Fruit fly (Drosophila melanogaster): ENCODE data around the gene CG5478.

Gene CG5478

dm6 chr3R:15947605-15948004, 14.1 kb upstream of the CG5478 start (continued):
- no peak for TF ChIP-seq maf-S (GFP tag; optimal IDR thresholded peaks at IDR 0.05)
- no peak for TF ChIP-seq sd (tag; optimal IDR thresholded peaks at IDR 0.05)
- no peak for TF ChIP-seq CG8359 (GFP tag; optimal IDR thresholded peaks at IDR 0.05; ENCODE audit: borderline replicate concordance)
- peak; percentile 8 for TF ChIP-seq CG13894 (tag; optimal IDR thresholded peaks at IDR 0.05)
- no peak for TF ChIP-seq ind (GFP tag; optimal IDR thresholded peaks at IDR 0.05)
- TF ChIP-seq CG9932 (GFP tag; IDR thresholded peaks at IDR 0.05): peak; percentile 44; the same call in 1 of the 2 replicates
- no peak for TF ChIP-seq prd (optimal IDR thresholded peaks at IDR 0.05)
- TF ChIP-seq prd (GFP tag; IDR thresholded peaks at IDR 0.05): no peak
- no peak for TF ChIP-seq Asciz (GFP tag; optimal IDR thresholded peaks at IDR 0.05)
- TF ChIP-seq CG11696 (GFP tag; IDR thresholded peaks at IDR 0.05): no peak
- no peak for TF ChIP-seq Lpt (GFP tag; optimal IDR thresholded peaks at IDR 0.05)
- TF ChIP-seq Dll (GFP tag; IDR thresholded peaks at IDR 0.05; ENCODE audit: partially characterized antibody): no peak
- TF ChIP-seq CG4854 (GFP tag; optimal IDR thresholded peaks at IDR 0.05): no peak
- TF ChIP-seq Gsc (GFP tag; IDR thresholded peaks at IDR 0.05): no peak
- TF ChIP-seq pfk (GFP tag; optimal IDR thresholded peaks at IDR 0.05): no peak
- TF ChIP-seq CG10366 (GFP tag; IDR thresholded peaks at IDR 0.05): no peak
- TF ChIP-seq sens (GFP tag): no peak
- no peak for TF ChIP-seq Atf3 (GFP tag; optimal IDR thresholded peaks at IDR 0.05)
- no peak for TF ChIP-seq Stat92E (GFP tag; optimal IDR thresholded peaks at IDR 0.05)
- TF ChIP-seq CG12299 (tag; optimal IDR thresholded peaks at IDR 0.05): no peak
- no peak for TF ChIP-seq her (GFP tag; optimal IDR thresholded peaks at IDR 0.05)
- TF ChIP-seq psq (GFP tag; optimal IDR thresholded peaks at IDR 0.05): no peak
- TF ChIP-seq CG1832 (GFP tag; optimal IDR thresholded peaks at IDR 0.05): no peak
- peak; percentile 57; the same call in 1 of the 3 replicates for TF ChIP-seq Dbx (GFP tag; IDR thresholded peaks at IDR 0.05)
- no peak for TF ChIP-seq sqz (GFP tag; optimal IDR thresholded peaks at IDR 0.05)
- TF ChIP-seq Jarid2 (GFP tag; optimal IDR thresholded peaks at IDR 0.05): no peak
- no peak for TF ChIP-seq shn (GFP tag; optimal IDR thresholded peaks at IDR 0.05)
- no peak for TF ChIP-seq ara (GFP tag; IDR thresholded peaks at IDR 0.05)
- TF ChIP-seq ase (GFP tag; IDR thresholded peaks at IDR 0.05): no peak
- no peak for TF ChIP-seq hbn (GFP tag; IDR thresholded peaks at IDR 0.05; ENCODE audit: partially characterized antibody)
- TF ChIP-seq Sox100B (GFP tag; optimal IDR thresholded peaks at IDR 0.05): no peak
- TF ChIP-seq CG2875 (GFP tag; optimal IDR thresholded peaks at IDR 0.05): no peak
- TF ChIP-seq Spps (tag; optimal IDR thresholded peaks at IDR 0.05): no peak
- TF ChIP-seq CG1024 (GFP tag; IDR thresholded peaks at IDR 0.05): no peak
- peak; percentile 44 for TF ChIP-seq Ptx1 (GFP tag; IDR thresholded peaks at IDR 0.05)
- no peak for TF ChIP-seq CG2202 (tag; optimal IDR thresholded peaks at IDR 0.05)
- no peak for TF ChIP-seq NfI (GFP tag; optimal IDR thresholded peaks at IDR 0.05)
- no peak for TF ChIP-seq Chrac-16 (GFP tag; optimal IDR thresholded peaks at IDR 0.05)
- TF ChIP-seq CG3281 (GFP tag; optimal IDR thresholded peaks at IDR 0.05): no peak
- no peak for TF ChIP-seq CG17829 (tag; optimal IDR thresholded peaks at IDR 0.05)
- TF ChIP-seq CG10267 (tag; optimal IDR thresholded peaks at IDR 0.05): no peak
- TF ChIP-seq eve (GFP tag; optimal IDR thresholded peaks at IDR 0.05): no peak
- no peak for TF ChIP-seq nerfin-2 (GFP tag; IDR thresholded peaks at IDR 0.05; ENCODE audit: partially characterized antibody)
- TF ChIP-seq CG18764 (GFP tag; optimal IDR thresholded peaks at IDR 0.05): no peak
- no peak for TF ChIP-seq CG17912 (GFP tag; optimal IDR thresholded peaks at IDR 0.05)
- TF ChIP-seq gt (GFP tag; IDR thresholded peaks at IDR 0.05): no peak
- no peak for TF ChIP-seq CG12659 (GFP tag; optimal IDR thresholded peaks at IDR 0.05)
- TF ChIP-seq tll (GFP tag; optimal IDR thresholded peaks at IDR 0.05): no peak
- no peak for TF ChIP-seq run (tag; optimal IDR thresholded peaks at IDR 0.05)
- peak; percentile 27; the same call in 1 of the 2 replicates for TF ChIP-seq MBD-R2 (GFP tag; IDR thresholded peaks at IDR 0.05)
- TF ChIP-seq zf30C (GFP tag; optimal IDR thresholded peaks at IDR 0.05): no peak
- no peak for TF ChIP-seq dati (GFP tag; IDR thresholded peaks at IDR 0.05)

Data from whole organism, embryonic.